Worm (Caenorhabditis elegans) whole organism, midembryonic: ENCODE results near the gene Y39A1A.31.

Experiments
- T22C8.4 ChIP-seq: fragments of 200-800 bp; sonication (Bioruptor generic); IDR thresholded peaks from 2 replicates; pipeline ENCODE4 v1.3.6; 2022; ENCODE audit warnings: missing genetic modification characterization, missing compliant biosample characterization
- cog-1 ChIP-seq: sonication (generic microtip); optimal IDR thresholded peaks from 2 replicates; lab custom pipeline; 2016; ENCODE audit warnings: missing genetic modification characterization, missing compliant biosample characterization
- flt-1 ChIP-seq: fragments of 200-800 bp; sonication (Bioruptor generic); IDR thresholded peaks from 2 replicates; pipeline ENCODE4 v1.3.6; 2022; ENCODE audit warnings: missing genetic modification characterization, missing compliant biosample characterization
- med-1 ChIP-seq: sonication (generic microtip); optimal IDR thresholded peaks from 2 replicates; lab custom pipeline; 2017; ENCODE audit warnings: missing genetic modification characterization, mild to moderate bottlenecking, missing compliant biosample characterization, antibody characterized with exemption, missing genetic modification reagents; ENCODE audit not compliant: insufficient read depth
- ref-1 ChIP-seq: fragments of 200-800 bp; sonication (Bioruptor generic); conservative IDR thresholded peaks from 2 replicates; pipeline ENCODE4 v1.3.6; 2022; ENCODE audit warnings: missing genetic modification reagents, missing genetic modification characterization, missing compliant biosample characterization
- tab-1 ChIP-seq: fragments of 200-800 bp; sonication (Bioruptor generic); IDR thresholded peaks from 2 replicates; pipeline ENCODE4 v1.3.6; 2022; ENCODE audit warnings: missing genetic modification characterization, missing compliant biosample characterization
- ztf-29 ChIP-seq: fragments of 200-800 bp; sonication (Bioruptor generic); IDR thresholded peaks from 2 replicates; pipeline ENCODE4 v1.3.6; 2022; ENCODE audit warnings: missing genetic modification reagents, missing genetic modification characterization, missing compliant biosample characterization

ce11 chrIII:10736322-10736985, 47.5 kb upstream of the Y39A1A.31 start:
- no peak for TF ChIP-seq ref-1
- no peak for TF ChIP-seq T22C8.4 (GFP tag; lab: Robert Waterston, UW)
- no peak for TF ChIP-seq flt-1 (GFP tag; lab: Robert Waterston, UW)
- no peak for TF ChIP-seq med-1 (GFP tag; lab: Kevin White, UChicago)
- TF ChIP-seq cog-1 (tag; lab: Kevin White, UChicago): no peak
- TF ChIP-seq tab-1: no peak
- TF ChIP-seq ztf-29 (GFP tag; lab: Robert Waterston, UW): no peak
